Fruit fly (Drosophila melanogaster): ENCODE measurements around the gene CG5254.

Gene CG5254

dm6 chrX:774160-774700, 24.1 kb downstream of the CG5254 start:
- TF ChIP-seq insv (optimal IDR thresholded peaks at IDR 0.05) (no peak), h (optimal IDR thresholded peaks at IDR 0.05) (no peak), ttk (optimal IDR thresholded peaks at IDR 0.05) (no peak), Myc (optimal IDR thresholded peaks at IDR 0.05) (no peak), psq (optimal IDR thresholded peaks at IDR 0.05) (no peak), Sin3A (optimal IDR thresholded peaks at IDR 0.05) (no peak)

- TF ChIP-seq ttk (optimal IDR thresholded peaks at IDR 0.05) (no peak), Myc (optimal IDR thresholded peaks at IDR 0.05) (no peak), insv (optimal IDR thresholded peaks at IDR 0.05) (no peak), Sin3A (optimal IDR thresholded peaks at IDR 0.05) (no peak), h (optimal IDR thresholded peaks at IDR 0.05) (no peak), psq (optimal IDR thresholded peaks at IDR 0.05) (no peak)
These were observed 25.0 kb downstream of the CG5254 start for dm6 chrX:775184-775583.

- TF ChIP-seq ttk (optimal IDR thresholded peaks at IDR 0.05) (no peak), psq (optimal IDR thresholded peaks at IDR 0.05) (no peak), h (optimal IDR thresholded peaks at IDR 0.05) (no peak), Myc (optimal IDR thresholded peaks at IDR 0.05) (no peak), Sin3A (optimal IDR thresholded peaks at IDR 0.05) (no peak), insv (optimal IDR thresholded peaks at IDR 0.05) (no peak)
These were observed 29.2 kb downstream of the CG5254 start for dm6 chrX:779344-779743.

dm6 chrX:784456-784855, 34.3 kb downstream of the CG5254 start, which contains the start of gene tw:
tw (plus strand) TSS chrX:784746.
- TF ChIP-seq Sin3A (optimal IDR thresholded peaks at IDR 0.05) = no peak

- no peak for TF ChIP-seq insv (optimal IDR thresholded peaks at IDR 0.05)
- no peak for TF ChIP-seq Sin3A (optimal IDR thresholded peaks at IDR 0.05)
- no peak for TF ChIP-seq ttk (optimal IDR thresholded peaks at IDR 0.05)
- no peak for TF ChIP-seq Myc (optimal IDR thresholded peaks at IDR 0.05)
- TF ChIP-seq psq (optimal IDR thresholded peaks at IDR 0.05) = no peak
- TF ChIP-seq h (optimal IDR thresholded peaks at IDR 0.05) = no peak
These were observed 40.0 kb downstream of the CG5254 start, which contains the start of gene CG13360 for dm6 chrX:790039-790597. CG13360 (minus strand) TSS chrX:790089.

dm6 chrX:792923-793322, 42.8 kb downstream of the CG5254 start, which contains the start of gene CG16989:
CG16989 (plus strand) TSS chrX:793147.
- TF ChIP-seq Sin3A (optimal IDR thresholded peaks at IDR 0.05) (no peak), Myc (optimal IDR thresholded peaks at IDR 0.05) (no peak), insv (optimal IDR thresholded peaks at IDR 0.05) (no peak), psq (optimal IDR thresholded peaks at IDR 0.05) (no peak), h (optimal IDR thresholded peaks at IDR 0.05) (no peak), ttk (optimal IDR thresholded peaks at IDR 0.05) (no peak)

- TF ChIP-seq ttk (optimal IDR thresholded peaks at IDR 0.05) (no peak), h (optimal IDR thresholded peaks at IDR 0.05) (no peak), insv (optimal IDR thresholded peaks at IDR 0.05) (no peak), Myc (optimal IDR thresholded peaks at IDR 0.05) (no peak)
These were observed 46.3 kb downstream of the CG5254 start for dm6 chrX:796397-796989.

dm6 chrX:801157-801872, 51.2 kb downstream of the CG5254 start, which contains the start of gene Rbf:
Rbf (minus strand) TSS chrX:801479.
- TF ChIP-seq Sin3A (optimal IDR thresholded peaks at IDR 0.05) (no peak), ttk (optimal IDR thresholded peaks at IDR 0.05) (no peak), h (optimal IDR thresholded peaks at IDR 0.05) (no peak), psq (optimal IDR thresholded peaks at IDR 0.05) (no peak), insv (optimal IDR thresholded peaks at IDR 0.05) (no peak), Myc (optimal IDR thresholded peaks at IDR 0.05) (no peak)

- no peak for TF ChIP-seq h (optimal IDR thresholded peaks at IDR 0.05)
- TF ChIP-seq Myc (optimal IDR thresholded peaks at IDR 0.05) = no peak
- TF ChIP-seq ttk (optimal IDR thresholded peaks at IDR 0.05) = no peak
- no peak for TF ChIP-seq insv (optimal IDR thresholded peaks at IDR 0.05)
- no peak for TF ChIP-seq psq (optimal IDR thresholded peaks at IDR 0.05)
- TF ChIP-seq Sin3A (optimal IDR thresholded peaks at IDR 0.05) = no peak
These were observed 53.2 kb downstream of the CG5254 start, which contains the start of gene CG13359 for dm6 chrX:803370-803769. CG13359 (minus strand) TSS chrX:803470.

- TF ChIP-seq insv (optimal IDR thresholded peaks at IDR 0.05) (no peak), psq (optimal IDR thresholded peaks at IDR 0.05) (no peak), Myc (optimal IDR thresholded peaks at IDR 0.05) (no peak), Sin3A (optimal IDR thresholded peaks at IDR 0.05) (no peak), h (optimal IDR thresholded peaks at IDR 0.05) (no peak), ttk (optimal IDR thresholded peaks at IDR 0.05) (no peak)
These were observed 54.7 kb downstream of the CG5254 start, which contains the start of gene CG13358 for dm6 chrX:804821-805220. CG13358 (minus strand) TSS chrX:804921.

- TF ChIP-seq h (optimal IDR thresholded peaks at IDR 0.05) (no peak), Myc (optimal IDR thresholded peaks at IDR 0.05) (no peak), psq (optimal IDR thresholded peaks at IDR 0.05) (no peak), Sin3A (optimal IDR thresholded peaks at IDR 0.05) (no peak), insv (optimal IDR thresholded peaks at IDR 0.05) (no peak), ttk (optimal IDR thresholded peaks at IDR 0.05) (no peak)
These were observed 55.8 kb downstream of the CG5254 start, which contains the start of gene Sec22 for dm6 chrX:805907-806306. Sec22 (plus strand) TSS chrX:806076.
